Fruit fly (Drosophila melanogaster): ENCODE results near the gene CG7246.

CG7246 gene

dm6 chrX:9109072-9109844, 28.4 kb upstream of the CG7246 start (continued):
- TF ChIP-seq CG6791 (GFP tag; IDR thresholded peaks at IDR 0.05; ENCODE audit: partially characterized antibody), result no peak
- TF ChIP-seq CG10431 (GFP tag; optimal IDR thresholded peaks at IDR 0.05), result no peak
- no peak for TF ChIP-seq CG2889 (GFP tag; IDR thresholded peaks at IDR 0.05)
- TF ChIP-seq ken (GFP tag; IDR thresholded peaks at IDR 0.05), result no peak
- no peak for TF ChIP-seq CG12219 (GFP tag; optimal IDR thresholded peaks at IDR 0.05)
- TF ChIP-seq CG8089 (GFP tag; optimal IDR thresholded peaks at IDR 0.05), result peak; percentile 51
- TF ChIP-seq CG17361 (GFP tag; IDR thresholded peaks at IDR 0.05), result peak; percentile 77
- no peak for TF ChIP-seq fd102C (GFP tag; optimal IDR thresholded peaks at IDR 0.05)
- peak; percentile 36; the same call in 1 of the 2 replicates for TF ChIP-seq MBD-R2 (GFP tag; IDR thresholded peaks at IDR 0.05)
- TF ChIP-seq Ada2b (GFP tag; IDR thresholded peaks at IDR 0.05), result 0 out of 2 replicates have a peak, but pooled peaks have one; percentile 30
- TF ChIP-seq Sox100B (GFP tag; optimal IDR thresholded peaks at IDR 0.05), result peak; percentile 38
- peak; percentile 45 for TF ChIP-seq jumu (GFP tag; optimal IDR thresholded peaks at IDR 0.05)
- peak; percentile 40 for TF ChIP-seq ewg (GFP tag; optimal IDR thresholded peaks at IDR 0.05)
- TF ChIP-seq CG6765 (GFP tag; optimal IDR thresholded peaks at IDR 0.05), result no peak
- 0 out of 2 replicates have a peak, but pooled peaks have one; percentile 15 for TF ChIP-seq sna (GFP tag; IDR thresholded peaks at IDR 0.05; ENCODE audit: partially characterized antibody)
- TF ChIP-seq ERR (GFP tag; optimal IDR thresholded peaks at IDR 0.05), result no peak
- peak; percentile 66 for TF ChIP-seq CG4424 (GFP tag; optimal IDR thresholded peaks at IDR 0.05)
- no peak for TF ChIP-seq Lim3 (GFP tag; IDR thresholded peaks at IDR 0.05)
- peak; percentile 59 for TF ChIP-seq NC2β (GFP tag; optimal IDR thresholded peaks at IDR 0.05)
- peak; percentile 52 for TF ChIP-seq pzg (GFP tag; optimal IDR thresholded peaks at IDR 0.05)
- peak; percentile 6 for TF ChIP-seq eyg (GFP tag; optimal IDR thresholded peaks at IDR 0.05)
- peak; percentile 39 for TF ChIP-seq her (GFP tag; optimal IDR thresholded peaks at IDR 0.05)
- TF ChIP-seq lbe (GFP tag; optimal IDR thresholded peaks at IDR 0.05), result no peak
- no peak for TF ChIP-seq Dref (GFP tag; IDR thresholded peaks at IDR 0.05)
- peak; percentile 61 for TF ChIP-seq Xbp1 (GFP tag; optimal IDR thresholded peaks at IDR 0.05)
- TF ChIP-seq knrl (GFP tag; IDR thresholded peaks at IDR 0.05; ENCODE audit: partially characterized antibody), result 0 out of 3 replicates have a peak, but pooled peaks have one; percentile 22
- TF ChIP-seq CG13775 (GFP tag; optimal IDR thresholded peaks at IDR 0.05), result peak; percentile 67
- TF ChIP-seq ems (GFP tag; optimal IDR thresholded peaks at IDR 0.05), result peak; percentile 41
- TF ChIP-seq Kr (GFP tag; optimal IDR thresholded peaks at IDR 0.05), result no peak
- peak; percentile 69 for TF ChIP-seq gem (tag; optimal IDR thresholded peaks at IDR 0.05)
- no peak for TF ChIP-seq CG2199 (GFP tag; IDR thresholded peaks at IDR 0.05)
- peak in 1 of 2 experiments; percentile 59 for TF ChIP-seq Hr51 (GFP tag; optimal IDR thresholded peaks at IDR 0.05)
- TF ChIP-seq CG1647 (GFP tag; optimal IDR thresholded peaks at IDR 0.05), result no peak
- peak; percentile 6 for TF ChIP-seq CG13296 (GFP tag; optimal IDR thresholded peaks at IDR 0.05)
- TF ChIP-seq wek (GFP tag; optimal IDR thresholded peaks at IDR 0.05), result peak; percentile 38
- peak; percentile 46; the same call in 1 of the 2 replicates for TF ChIP-seq ssp (GFP tag; IDR thresholded peaks at IDR 0.05)
- TF ChIP-seq rib (GFP tag; IDR thresholded peaks at IDR 0.05), result no peak
- no peak for TF ChIP-seq tup (GFP tag; optimal IDR thresholded peaks at IDR 0.05)
- peak; percentile 55 for TF ChIP-seq CG18476 (GFP tag; optimal IDR thresholded peaks at IDR 0.05)
- TF ChIP-seq lmd (GFP tag; IDR thresholded peaks at IDR 0.05), result peak; percentile 44
- peak; percentile 69 for TF ChIP-seq Hsf (GFP tag; optimal IDR thresholded peaks at IDR 0.05)
- TF ChIP-seq CG9817 (tag; optimal IDR thresholded peaks at IDR 0.05), result peak; percentile 38
- no peak for TF ChIP-seq B-H2 (GFP tag; optimal IDR thresholded peaks at IDR 0.05)
- no peak for TF ChIP-seq CG2129 (GFP tag; IDR thresholded peaks at IDR 0.05; ENCODE audit: partially characterized antibody)
- TF ChIP-seq CG10462 (GFP tag; optimal IDR thresholded peaks at IDR 0.05), result no peak
- no peak for TF ChIP-seq en (GFP tag; optimal IDR thresholded peaks at IDR 0.05)
- TF ChIP-seq sens (GFP tag), result peak; percentile 84
- TF ChIP-seq vfl (GFP tag; optimal IDR thresholded peaks at IDR 0.05), result no peak
- no peak for TF ChIP-seq seq (GFP tag; IDR thresholded peaks at IDR 0.05)
